Worm (Caenorhabditis elegans): ENCODE measurements around the gene B0252.3.

Gene B0252.3

ce11 chrII:6853059-6853466 is 54.5 kb downstream of the B0252.3 start (continued):
- TF ChIP-seq elt-3 (tag; optimal IDR thresholded peaks at IDR 0.05) (no peak), dsc-1 (tag; optimal IDR thresholded peaks at IDR 0.05) (peak; percentile 70), hpl-2 (GFP tag; optimal IDR thresholded peaks at IDR 0.05) (no peak), pax-3 (tag; optimal IDR thresholded peaks at IDR 0.05) (no peak), nhr-28 (tag; optimal IDR thresholded peaks at IDR 0.05) (no peak), Y116A8C.19 (tag; optimal IDR thresholded peaks at IDR 0.05; ENCODE audit: borderline replicate concordance) (no peak)

All from whole organism, L1 larva.